Worm (Caenorhabditis elegans): Measurements from ENCODE around the gene set-21.

set-21 gene

ce11 chrIV:4390438-4390894, at the start of gene set-21, which contains the start of gene rpl-7A:
TSS of gene set-21 (plus strand) at chrIV:4390844.
TSS of gene rpl-7A (minus strand) at chrIV:4390590.
- TF ChIP-seq Y75B8A.6 (GFP tag; IDR thresholded peaks at IDR 0.05) (peak; percentile 95), nhr-41 (GFP tag; IDR thresholded peaks at IDR 0.05) (peak; percentile 94), cey-2 (tag; optimal IDR thresholded peaks at IDR 0.05; ENCODE audit: borderline replicate concordance, insufficient read depth) (no peak), nhr-48 (tag; optimal IDR thresholded peaks at IDR 0.05) (peak; percentile 84), nhr-237 (tag; optimal IDR thresholded peaks at IDR 0.05) (peak; percentile 23), T20F7.1 (GFP tag; optimal IDR thresholded peaks at IDR 0.05) (peak; percentile 93), daf-8 (GFP tag; IDR thresholded peaks at IDR 0.05) (no peak), zip-11 (GFP tag; IDR thresholded peaks at IDR 0.05) (no peak), egl-43 (GFP tag; IDR thresholded peaks at IDR 0.05) (peak; percentile 96), daf-16 (GFP tag; optimal IDR thresholded peaks at IDR 0.05) (peak; percentile 17 to 77), daf-16 (tag; optimal IDR thresholded peaks at IDR 0.05) (peak; percentile 45), unc-62 (GFP tag; optimal IDR thresholded peaks at IDR 0.05 in 1 of 2) (peak in 1 of 2 experiments; percentile 90), unc-62 (tag; optimal IDR thresholded peaks at IDR 0.05) (no peak), hmg-1.1 (GFP tag; IDR thresholded peaks at IDR 0.05) (peak; percentile 98), lin-38 (GFP tag; IDR thresholded peaks at IDR 0.05) (peak; percentile 100), zip-2 (tag; optimal IDR thresholded peaks at IDR 0.05) (peak; percentile 43), set-16 (GFP tag; IDR thresholded peaks at IDR 0.05) (peak; percentile 31; the same call in 1 of the 2 replicates), ceh-20 (GFP tag; IDR thresholded peaks at IDR 0.05) (peak; percentile 98), snpc-1.2 (GFP tag; IDR thresholded peaks at IDR 0.05) (peak; percentile 89), rbr-2 (tag; optimal IDR thresholded peaks at IDR 0.05) (peak; percentile 98), nhr-111 (GFP tag; optimal IDR thresholded peaks at IDR 0.05) (no peak), saeg-2 (GFP tag; IDR thresholded peaks at IDR 0.05) (peak; percentile 97), lim-7 (GFP tag; IDR thresholded peaks at IDR 0.05) (0 out of 2 replicates have a peak, but pooled peaks have one; percentile 28), ama-1 (optimal IDR thresholded peaks at IDR 0.05) (no peak), fos-1 (tag; optimal IDR thresholded peaks at IDR 0.05) (peak; percentile 40), ZK546.5 (tag; optimal IDR thresholded peaks at IDR 0.05) (peak in 1 of 2 experiments; percentile 78), pha-4 (GFP tag; IDR thresholded peaks at IDR 0.05) (peak; percentile 98), pha-4 (tag; optimal IDR thresholded peaks at IDR 0.05) (no peak), dpl-1 (GFP tag; optimal IDR thresholded peaks at IDR 0.05) (peak; percentile 96), lin-29 (GFP tag; IDR thresholded peaks at IDR 0.05) (peak; percentile 97), nhr-76 (tag; optimal IDR thresholded peaks at IDR 0.05) (no peak), aly-2 (tag; optimal IDR thresholded peaks at IDR 0.05) (no peak), ceh-62 (tag; optimal IDR thresholded peaks at IDR 0.05) (no peak), gei-8 (GFP tag; optimal IDR thresholded peaks at IDR 0.05) (no peak), zag-1 (tag; optimal IDR thresholded peaks at IDR 0.05) (no peak), spr-3 (GFP tag; optimal IDR thresholded peaks at IDR 0.05) (peak; percentile 88), vab-7 (GFP tag; IDR thresholded peaks at IDR 0.05) (peak; percentile 93), dmd-9 (GFP tag; IDR thresholded peaks at IDR 0.05) (peak; percentile 97), tag-97 (GFP tag; IDR thresholded peaks at IDR 0.05) (0 out of 2 replicates have a peak, but pooled peaks have one; percentile 26), madf-5 (GFP tag; IDR thresholded peaks at IDR 0.05) (peak; percentile 73 to 95; a peak in 3 of 4 replicates), hif-1 (tag; optimal IDR thresholded peaks at IDR 0.05) (peak; percentile 63 to 90), lir-3 (tag; optimal IDR thresholded peaks at IDR 0.05) (peak; percentile 73), ztf-7 (tag; optimal IDR thresholded peaks at IDR 0.05) (no peak), sdz-12 (GFP tag; optimal IDR thresholded peaks at IDR 0.05) (peak; percentile 53), unc-39 (tag; optimal IDR thresholded peaks at IDR 0.05) (no peak), daf-12 (tag; optimal IDR thresholded peaks at IDR 0.05) (no peak), zfp-3 (GFP tag; conservative IDR thresholded peaks at IDR 0.05) (peak; percentile 98), nhr-102 (tag; optimal IDR thresholded peaks at IDR 0.05) (peak; percentile 97), mes-2 (tag; optimal IDR thresholded peaks at IDR 0.05; ENCODE audit: poor library complexity, severe bottlenecking) (peak; percentile 97), hlh-11 (tag; optimal IDR thresholded peaks at IDR 0.05) (peak; percentile 94), zfp-2 (tag; optimal IDR thresholded peaks at IDR 0.05) (peak; percentile 92), duxl-1 (tag; optimal IDR thresholded peaks at IDR 0.05; ENCODE audit: poor library complexity) (peak; percentile 94)
